Worm (Caenorhabditis elegans) whole organism, midembryonic: ENCODE data around the gene lsy-12.

Experiments used
- T22C8.4 ChIP-seq: fragments of 200-800 bp; sonication (Bioruptor generic); IDR thresholded peaks from 2 replicates; pipeline ENCODE4 v1.3.6; 2022; ENCODE audit warnings: missing genetic modification characterization, missing compliant biosample characterization
- cog-1 ChIP-seq: sonication (generic microtip); optimal IDR thresholded peaks from 2 replicates; lab custom pipeline; 2016; ENCODE audit warnings: missing genetic modification characterization, missing compliant biosample characterization
- flt-1 ChIP-seq: fragments of 200-800 bp; sonication (Bioruptor generic); IDR thresholded peaks from 2 replicates; pipeline ENCODE4 v1.3.6; 2022; ENCODE audit warnings: missing genetic modification characterization, missing compliant biosample characterization
- klf-2 ChIP-seq: fragments of 200-800 bp; sonication (Bioruptor generic); conservative IDR thresholded peaks from 2 replicates; pipeline ENCODE4 v1.3.6; 2022; ENCODE audit warnings: missing genetic modification reagents, missing genetic modification characterization, missing compliant biosample characterization
- med-1 ChIP-seq: sonication (generic microtip); optimal IDR thresholded peaks from 2 replicates; lab custom pipeline; 2017; ENCODE audit warnings: missing genetic modification characterization, mild to moderate bottlenecking, missing compliant biosample characterization, antibody characterized with exemption, missing genetic modification reagents; ENCODE audit not compliant: insufficient read depth
- ref-1 ChIP-seq: fragments of 200-800 bp; sonication (Bioruptor generic); conservative IDR thresholded peaks from 2 replicates; pipeline ENCODE4 v1.3.6; 2022; ENCODE audit warnings: missing genetic modification reagents, missing genetic modification characterization, missing compliant biosample characterization
- tab-1 ChIP-seq: fragments of 200-800 bp; sonication (Bioruptor generic); IDR thresholded peaks from 2 replicates; pipeline ENCODE4 v1.3.6; 2022; ENCODE audit warnings: missing genetic modification characterization, missing compliant biosample characterization
- ztf-23 ChIP-seq: fragments of 200-800 bp; sonication (Bioruptor generic); IDR thresholded peaks from 2 replicates; pipeline ENCODE4 v1.3.6; 2022; ENCODE audit warnings: missing genetic modification reagents, missing genetic modification characterization, missing compliant biosample characterization
- ztf-29 ChIP-seq: fragments of 200-800 bp; sonication (Bioruptor generic); IDR thresholded peaks from 2 replicates; pipeline ENCODE4 v1.3.6; 2022; ENCODE audit warnings: missing genetic modification reagents, missing genetic modification characterization, missing compliant biosample characterization

DNA sequence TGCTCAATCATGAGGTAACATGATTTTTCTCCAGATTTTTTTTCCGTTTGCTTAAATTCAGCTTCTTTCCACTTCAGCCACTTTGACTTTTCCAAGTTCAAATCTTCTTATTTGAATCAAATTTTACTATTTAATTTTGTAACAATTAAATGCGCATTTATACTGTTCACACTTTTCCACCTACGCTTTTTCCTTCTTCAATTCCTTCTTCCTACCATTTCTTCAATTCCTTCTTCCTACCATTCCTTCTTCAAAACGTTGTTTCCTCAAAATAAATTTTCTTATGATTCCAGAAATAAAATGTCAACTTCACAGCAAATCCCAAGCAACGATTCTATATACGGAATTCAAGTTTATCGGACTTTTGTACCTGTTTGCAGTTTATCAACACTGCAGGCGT lies 43.4 kb downstream of the lsy-12 start, which contains the start of gene sru-31:
- no peak for TF ChIP-seq med-1 (GFP tag; lab: Kevin White, UChicago)
- no peak for TF ChIP-seq flt-1
- no peak for TF ChIP-seq cog-1 (tag; lab: Kevin White, UChicago)
- no peak for TF ChIP-seq tab-1 (GFP tag; lab: Robert Waterston, UW)
- TF ChIP-seq T22C8.4 (GFP tag; lab: Robert Waterston, UW) = no peak
- TF ChIP-seq klf-2 (GFP tag; lab: Robert Waterston, UW) = no peak
- TF ChIP-seq ref-1 (GFP tag; lab: Robert Waterston, UW) = no peak
- no peak for TF ChIP-seq ztf-29 (GFP tag; lab: Robert Waterston, UW)
- no peak for TF ChIP-seq ztf-23 (GFP tag; lab: Robert Waterston, UW)
